Fruit fly (Drosophila melanogaster) whole organism, embryonic: Measurements from ENCODE around the gene sp3.

Experiments
- Abd-B ChIP-seq: fragments of 200-800 bp; sonication (Bioruptor generic); optimal IDR thresholded peaks from 2 replicates; lab custom pipeline; 2018; ENCODE audit warnings: missing biosample characterization, mild to moderate bottlenecking, missing genetic modification characterization, moderate library complexity
- Blimp-1 ChIP-seq: fragments of 200-800 bp; sonication (Bioruptor generic); optimal IDR thresholded peaks from 3 replicates; lab custom pipeline; 2018; ENCODE audit warnings: missing biosample characterization, missing genetic modification characterization, mild to moderate bottlenecking, moderate library complexity, missing genetic modification reagents
- CG10543 ChIP-seq: fragments of 200-800 bp; sonication (Bioruptor generic); optimal IDR thresholded peaks from 3 replicates; lab custom pipeline; 2017; ENCODE audit warnings: missing biosample characterization, mild to moderate bottlenecking, missing genetic modification characterization, moderate library complexity
- CG12104 ChIP-seq: fragments of 200-800 bp; sonication (Bioruptor generic); optimal IDR thresholded peaks from 3 replicates; lab custom pipeline; 2016; ENCODE audit warnings: missing biosample characterization, missing genetic modification characterization
- CG14441 ChIP-seq: fragments of 200-800 bp; sonication (Bioruptor generic); IDR thresholded peaks from 2 replicates; pipeline ENCODE4 v1.3.6; 2022; ENCODE audit warnings: missing biosample characterization, missing genetic modification characterization
- CG15011 ChIP-seq: fragments of 200-800 bp; sonication (Bioruptor generic); optimal IDR thresholded peaks from 3 replicates; lab custom pipeline; 2018; ENCODE audit warnings: missing biosample characterization, mild to moderate bottlenecking, missing genetic modification characterization
- CG1602 ChIP-seq: fragments of 200-800 bp; sonication (Bioruptor generic); optimal IDR thresholded peaks from 3 replicates; lab custom pipeline; 2016; ENCODE audit warnings: missing biosample characterization, missing genetic modification characterization
- CG16779 ChIP-seq: fragments of 200-800 bp; sonication (Bioruptor generic); IDR thresholded peaks from 2 replicates; pipeline ENCODE4 v1.3.6; 2022; ENCODE audit warnings: missing biosample characterization, missing genetic modification characterization
- CG16863 ChIP-seq: fragments of 200-800 bp; sonication (Bioruptor generic); optimal IDR thresholded peaks from 3 replicates; lab custom pipeline; 2016; ENCODE audit warnings: missing biosample characterization, missing genetic modification characterization
- CG18262 ChIP-seq: fragments of 200-800 bp; optimal IDR thresholded peaks from 3 replicates; lab custom pipeline; 2019; ENCODE audit warnings: missing biosample characterization, mild to moderate bottlenecking, missing genetic modification characterization, moderate library complexity
- CG18476 ChIP-seq: fragments of 200-800 bp; sonication (Bioruptor generic); optimal IDR thresholded peaks from 2 replicates; lab custom pipeline; 2016; ENCODE audit warnings: missing biosample characterization, mild to moderate bottlenecking, missing genetic modification characterization
- CG31365 ChIP-seq: fragments of 200-800 bp; sonication (Bioruptor generic); optimal IDR thresholded peaks from 2 replicates; lab custom pipeline; 2018; ENCODE audit warnings: missing biosample characterization, mild to moderate bottlenecking, missing genetic modification characterization
- CG33557 ChIP-seq: fragments of 200-800 bp; sonication (Bioruptor generic); optimal IDR thresholded peaks from 2 replicates; lab custom pipeline; 2019; ENCODE audit warnings: missing biosample characterization, mild to moderate bottlenecking, missing genetic modification characterization, moderate library complexity
- CG3407 ChIP-seq: fragments of 200-800 bp; sonication (Bioruptor generic); optimal IDR thresholded peaks from 2 replicates; lab custom pipeline; 2018; ENCODE audit warnings: missing biosample characterization, mild to moderate bottlenecking, missing genetic modification characterization
- CG3995 ChIP-seq: fragments of 200-800 bp; sonication (Bioruptor generic); optimal IDR thresholded peaks from 3 replicates; lab custom pipeline; 2016; ENCODE audit warnings: missing biosample characterization, missing genetic modification characterization
- CG4617 ChIP-seq: fragments of 200-800 bp; sonication (Bioruptor generic); optimal IDR thresholded peaks from 3 replicates; lab custom pipeline; 2016; ENCODE audit warnings: missing biosample characterization, missing genetic modification characterization, borderline replicate concordance
- CG6854 ChIP-seq: fragments of 200-800 bp; sonication (Bioruptor generic); optimal IDR thresholded peaks from 3 replicates; lab custom pipeline; 2017; ENCODE audit warnings: missing biosample characterization, mild to moderate bottlenecking, missing genetic modification characterization
- CG7556 ChIP-seq: fragments of 200-800 bp; sonication (Bioruptor generic); optimal IDR thresholded peaks from 2 replicates; lab custom pipeline; 2017; ENCODE audit warnings: missing biosample characterization, mild to moderate bottlenecking, missing genetic modification characterization
- CG9609 ChIP-seq: fragments of 200-800 bp; sonication (Bioruptor generic); optimal IDR thresholded peaks from 3 replicates; lab custom pipeline; 2016; ENCODE audit warnings: missing biosample characterization, missing genetic modification characterization
- CG9727 ChIP-seq: fragments of 200-800 bp; sonication (Bioruptor generic); optimal IDR thresholded peaks from 3 replicates; lab custom pipeline; 2017; ENCODE audit warnings: missing biosample characterization, mild to moderate bottlenecking, missing genetic modification characterization
- D ChIP-seq, 2 experiments: fragments of 200-800 bp in 1 of 2; fragments of >200 bp in 1 of 2; sonication (Bioruptor generic) in 1 of 2; optimal IDR thresholded peaks; 2 replicates in 1 of 2; 3 replicates in 1 of 2; lab custom pipeline; 2017; ENCODE audit warnings: mild to moderate bottlenecking in 1 of 2, missing biosample characterization in 1 of 2, missing genetic modification characterization in 1 of 2, missing genetic modification reagents in 1 of 2
- Dll ChIP-seq: fragments of 200-800 bp; sonication (Bioruptor generic); IDR thresholded peaks from 4 replicates; pipeline ENCODE4 v1.3.6; 2022; ENCODE audit warnings: missing biosample characterization, missing genetic modification characterization; ENCODE audit not compliant: partially characterized antibody
- Ets97D ChIP-seq: fragments of 200-800 bp; sonication (Bioruptor generic); optimal IDR thresholded peaks from 3 replicates; lab custom pipeline; 2016; ENCODE audit warnings: missing biosample characterization, missing genetic modification characterization
- Hsf ChIP-seq: fragments of 200-800 bp; sonication (Bioruptor generic); optimal IDR thresholded peaks from 3 replicates; lab custom pipeline; 2016; ENCODE audit warnings: missing biosample characterization, missing genetic modification characterization
- Meics ChIP-seq: fragments of 200-800 bp; sonication (Bioruptor generic); optimal IDR thresholded peaks from 2 replicates; lab custom pipeline; 2017; ENCODE audit warnings: missing biosample characterization, mild to moderate bottlenecking, missing genetic modification characterization
- Opbp ChIP-seq: fragments of 200-800 bp; sonication (Bioruptor generic); IDR thresholded peaks from 3 replicates; pipeline ENCODE4 v1.3.6; 2022; ENCODE audit warnings: missing biosample characterization, missing genetic modification characterization; ENCODE audit not compliant: partially characterized antibody
- Ravus ChIP-seq: fragments of 200-800 bp; sonication (Bioruptor generic); IDR thresholded peaks from 2 replicates; pipeline ENCODE4 v1.3.6; 2022; ENCODE audit warnings: missing biosample characterization, missing genetic modification characterization
- Sox102F ChIP-seq: fragments of 200-800 bp; sonication (Bioruptor generic); optimal IDR thresholded peaks from 2 replicates; lab custom pipeline; 2018; ENCODE audit warnings: missing biosample characterization, mild to moderate bottlenecking, missing genetic modification characterization, moderate library complexity
- Sry-δ ChIP-seq: fragments of 200-800 bp; sonication (Bioruptor generic); optimal IDR thresholded peaks from 2 replicates; lab custom pipeline; 2016; ENCODE audit warnings: missing biosample characterization, missing genetic modification characterization
- TFAM ChIP-seq: fragments of 200-800 bp; sonication (Bioruptor generic); optimal IDR thresholded peaks from 2 replicates; lab custom pipeline; 2017; ENCODE audit warnings: missing biosample characterization, missing genetic modification characterization, inconsistent platforms
- abd-A ChIP-seq: fragments of 200-800 bp; sonication (Bioruptor generic); optimal IDR thresholded peaks from 3 replicates; lab custom pipeline; 2019; ENCODE audit warnings: missing biosample characterization, mild to moderate bottlenecking, missing genetic modification characterization, moderate library complexity
- ara ChIP-seq: fragments of 200-800 bp; sonication (Bioruptor generic); IDR thresholded peaks from 2 replicates; pipeline ENCODE4 v1.3.6; 2022; ENCODE audit warnings: missing biosample characterization, missing genetic modification characterization
- br ChIP-seq: fragments of >200 bp; optimal IDR thresholded peaks from 2 replicates; lab custom pipeline; 2017
- corto ChIP-seq: fragments of 200-800 bp; sonication (Bioruptor generic); optimal IDR thresholded peaks from 2 replicates; lab custom pipeline; 2016; ENCODE audit warnings: missing biosample characterization, mild to moderate bottlenecking, missing genetic modification characterization, moderate library complexity
- dmrt99B ChIP-seq: fragments of 200-800 bp; sonication (Bioruptor generic); optimal IDR thresholded peaks from 2 replicates; lab custom pipeline; 2018; ENCODE audit warnings: missing biosample characterization, mild to moderate bottlenecking, missing genetic modification characterization, moderate library complexity
- fd96Cb ChIP-seq: fragments of 200-800 bp; sonication (Bioruptor generic); optimal IDR thresholded peaks from 2 replicates; lab custom pipeline; 2018; ENCODE audit warnings: missing biosample characterization, mild to moderate bottlenecking, missing genetic modification characterization, moderate library complexity
- hbn ChIP-seq: fragments of 200-800 bp; sonication (Bioruptor generic); IDR thresholded peaks from 2 replicates; pipeline ENCODE4 v1.3.6; 2022; ENCODE audit warnings: missing biosample characterization, missing genetic modification characterization; ENCODE audit not compliant: partially characterized antibody
- hth ChIP-seq: fragments of >200 bp; optimal IDR thresholded peaks from 2 replicates; lab custom pipeline; 2017; ENCODE audit warnings: inconsistent platforms
- insv ChIP-seq, 2 experiments: fragments of 200-800 bp; sonication (Bioruptor generic); optimal IDR thresholded peaks; 3 replicates each; lab custom pipeline; 2016 to 2018; ENCODE audit warnings: missing biosample characterization in 2 of 2, missing genetic modification characterization in 2 of 2
- ken ChIP-seq: fragments of 200-800 bp; sonication (Bioruptor generic); IDR thresholded peaks from 3 replicates; pipeline ENCODE4 v1.3.6; 2022; ENCODE audit warnings: missing biosample characterization, missing genetic modification characterization
- lov ChIP-seq, 2 experiments: fragments of 200-800 bp in 1 of 2; fragments of >200 bp in 1 of 2; sonication (Bioruptor generic) in 1 of 2; IDR thresholded peaks in 1 of 2; optimal IDR thresholded peaks in 1 of 2; 2 replicates in 1 of 2; 3 replicates in 1 of 2; pipeline versions ENCODE4 v1.3.6 to Lab custom; 2017 to 2022; ENCODE audit warnings: missing biosample characterization in 1 of 2, missing genetic modification characterization in 1 of 2
- mam ChIP-seq: fragments of 200-800 bp; sonication (Bioruptor generic); optimal IDR thresholded peaks from 3 replicates; lab custom pipeline; 2016; ENCODE audit warnings: missing biosample characterization, missing genetic modification characterization
- nerfin-2 ChIP-seq: fragments of 200-800 bp; sonication (Bioruptor generic); IDR thresholded peaks from 2 replicates; pipeline ENCODE4 v1.3.6; 2022; ENCODE audit warnings: missing biosample characterization, missing genetic modification characterization; ENCODE audit not compliant: partially characterized antibody
- nmo ChIP-seq: fragments of 200-800 bp; sonication (Bioruptor generic); optimal IDR thresholded peaks from 2 replicates; lab custom pipeline; 2018; ENCODE audit warnings: missing biosample characterization, mild to moderate bottlenecking, missing genetic modification characterization, moderate library complexity
- pita ChIP-seq: fragments of 200-800 bp; sonication (Bioruptor generic); optimal IDR thresholded peaks from 2 replicates; lab custom pipeline; 2017; ENCODE audit warnings: missing biosample characterization, mild to moderate bottlenecking, missing genetic modification characterization
- tin ChIP-seq: fragments of 200-800 bp; sonication (Bioruptor generic); optimal IDR thresholded peaks from 3 replicates; lab custom pipeline; 2016; ENCODE audit warnings: missing biosample characterization, missing genetic modification characterization
- zfh2 ChIP-seq: fragments of 200-800 bp; sonication (Bioruptor generic); optimal IDR thresholded peaks from 2 replicates; lab custom pipeline; 2016; ENCODE audit warnings: missing biosample characterization, missing genetic modification characterization

Gene sp3

DNA sequence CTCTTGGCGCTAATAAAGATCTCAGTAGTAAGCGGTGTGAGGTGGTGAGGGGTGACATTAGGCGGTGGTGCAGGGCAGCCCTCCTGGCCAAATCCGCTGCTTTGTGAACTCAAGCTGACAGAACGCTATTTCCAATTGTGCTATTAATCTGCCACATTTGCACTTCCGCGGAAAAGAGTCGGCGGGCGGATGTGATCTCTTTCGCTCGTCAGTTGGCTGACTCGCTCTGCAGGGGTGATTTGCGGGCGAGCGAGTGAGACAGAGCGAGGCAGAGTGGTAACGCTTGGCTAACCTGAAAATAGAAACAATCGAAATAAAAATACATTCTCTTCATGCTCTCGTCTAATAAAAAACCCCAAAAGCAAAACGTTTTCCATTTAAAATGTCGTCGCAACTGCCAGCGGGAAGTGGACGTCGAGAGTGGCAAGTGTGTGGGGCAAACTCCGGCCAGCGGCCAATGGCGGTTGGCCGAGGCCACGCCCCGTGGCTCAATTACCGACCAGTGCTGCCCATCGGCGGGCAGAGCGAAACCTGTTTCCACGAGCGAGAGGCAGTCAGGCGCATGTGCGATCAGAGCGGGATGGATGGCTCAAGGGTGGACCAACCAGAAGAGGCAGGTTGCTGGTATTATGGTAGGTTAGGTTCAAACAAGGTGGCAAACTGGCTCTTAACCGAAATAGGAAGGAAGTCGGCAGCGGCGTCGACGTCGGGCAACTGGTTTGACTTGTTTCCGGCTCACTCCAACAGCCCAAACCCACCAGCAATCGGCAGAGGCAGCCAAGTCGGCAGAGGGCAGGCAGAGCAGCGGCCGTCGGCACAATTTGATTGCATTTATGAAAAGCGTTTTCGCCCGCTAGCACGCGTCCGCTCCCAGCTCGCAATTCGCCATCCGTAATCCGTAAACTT, 21.3 kb upstream of the sp3 start, which contains the start of gene C15 (continued):
- TF ChIP-seq ken (GFP tag; lab: Robert Waterston, UW) (no peak), corto (GFP tag; lab: Kevin White, UChicago) (no peak), Blimp-1 (GFP tag; lab: Kevin White, UChicago) (no peak), Hsf (no peak), zfh2 (GFP tag; lab: Kevin White, UChicago) (no peak), CG3995 (GFP tag; lab: Kevin White, UChicago) (no peak), CG16779 (no peak), nerfin-2 (GFP tag; lab: Robert Waterston, UW) (no peak), CG9609 (no peak), CG16863 (GFP tag; lab: Kevin White, UChicago) (no peak), CG15011 (GFP tag; lab: Kevin White, UChicago) (no peak), pita (GFP tag; lab: Kevin White, UChicago) (no peak), hth (lab: Kevin White, UChicago) (no peak), CG4617 (GFP tag; lab: Kevin White, UChicago) (no peak), Ets97D (GFP tag; lab: Kevin White, UChicago) (no peak), D (optimal IDR thresholded peaks at IDR 0.05; lab: Kevin White, UChicago) (peak; percentile 47), D (GFP tag; optimal IDR thresholded peaks at IDR 0.05; lab: Kevin White, UChicago) (no peak), TFAM (GFP tag; lab: Kevin White, UChicago) (no peak), ara (no peak), lov (optimal IDR thresholded peaks at IDR 0.05; lab: Kevin White, UChicago) (no peak), lov (GFP tag; IDR thresholded peaks at IDR 0.05; lab: Robert Waterston, UW) (no peak), CG6854 (peak; percentile 2), Sox102F (GFP tag; lab: Kevin White, UChicago) (no peak), CG3407 (no peak), hbn (GFP tag; lab: Robert Waterston, UW) (peak; percentile 32; the same call in 1 of the 2 replicates), Meics (GFP tag; lab: Kevin White, UChicago) (no peak), Sry-δ (GFP tag; lab: Kevin White, UChicago) (no peak), CG1602 (GFP tag; lab: Kevin White, UChicago) (no peak), Opbp (GFP tag; lab: Robert Waterston, UW) (0 out of 3 replicates have a peak, but pooled peaks have one; percentile 35), CG31365 (tag; lab: Kevin White, UChicago) (no peak), tin (GFP tag; lab: Kevin White, UChicago) (no peak), CG14441 (GFP tag; lab: Robert Waterston, UW) (no peak), CG33557 (GFP tag; lab: Kevin White, UChicago) (no peak), abd-A (tag; lab: Kevin White, UChicago) (peak; percentile 91), mam (GFP tag; lab: Kevin White, UChicago) (peak; percentile 11), Abd-B (GFP tag; lab: Kevin White, UChicago) (no peak), insv (GFP tag; optimal IDR thresholded peaks at IDR 0.05; lab: Kevin White, UChicago) (no peak), nmo (GFP tag; lab: Kevin White, UChicago) (no peak), Ravus (GFP tag; lab: Robert Waterston, UW) (no peak), CG18262 (tag; lab: Kevin White, UChicago) (no peak), Dll (GFP tag; lab: Robert Waterston, UW) (peak; percentile 65; the same call in 2 of the 4 replicates), CG18476 (no peak), CG9727 (GFP tag; lab: Kevin White, UChicago) (peak; percentile 37), CG7556 (no peak), CG12104 (GFP tag; lab: Kevin White, UChicago) (no peak), fd96Cb (no peak), dmrt99B (tag; lab: Kevin White, UChicago) (no peak), CG10543 (GFP tag; lab: Kevin White, UChicago) (peak; percentile 32), br (lab: Kevin White, UChicago) (no peak)
